Worm (Caenorhabditis elegans) whole organism, mixed stage, embryonic: ENCODE results near the gene sel-1.

Experiments used
- bed-3 ChIP-seq: fragments of 200-800 bp; sonication (Bioruptor generic); optimal IDR thresholded peaks from 3 replicates; lab custom pipeline; 2018; ENCODE audit warnings: mild to moderate bottlenecking, missing genetic modification characterization, moderate library complexity, missing compliant biosample characterization
- ceh-83 ChIP-seq: fragments of 200-800 bp; sonication (Bioruptor generic); optimal IDR thresholded peaks from 2 replicates; lab custom pipeline; 2018; ENCODE audit warnings: mild to moderate bottlenecking, missing genetic modification characterization, missing compliant biosample characterization
- ces-1 ChIP-seq: fragments of 150-350 bp; optimal IDR thresholded peaks from 2 replicates; lab custom pipeline; 2014; ENCODE audit warnings: missing biosample characterization, missing genetic modification reagents, missing genetic modification characterization
- elt-3 ChIP-seq: fragments of 150-350 bp; optimal IDR thresholded peaks from 2 replicates; lab custom pipeline; 2014; ENCODE audit warnings: missing biosample characterization, missing genetic modification characterization
- lin-13 ChIP-seq: fragments of 150-350 bp; optimal IDR thresholded peaks from 2 replicates; lab custom pipeline; 2014; ENCODE audit warnings: missing biosample characterization, missing genetic modification characterization
- mep-1 ChIP-seq: fragments of 150-350 bp; optimal IDR thresholded peaks from 2 replicates; lab custom pipeline; 2017; ENCODE audit warnings: missing biosample characterization, missing genetic modification reagents, missing genetic modification characterization, inconsistent platforms
- mls-2 ChIP-seq: sonication (generic microtip); optimal IDR thresholded peaks from 2 replicates; lab custom pipeline; 2016; ENCODE audit warnings: mild to moderate bottlenecking, missing genetic modification characterization, moderate library complexity, missing compliant biosample characterization
- nhr-237 ChIP-seq: fragments of 150-350 bp; optimal IDR thresholded peaks from 2 replicates; lab custom pipeline; 2014; ENCODE audit warnings: missing biosample characterization, missing genetic modification characterization
- nhr-28 ChIP-seq: fragments of 150-350 bp; optimal IDR thresholded peaks from 2 replicates; lab custom pipeline; 2014; ENCODE audit warnings: missing biosample characterization, missing genetic modification characterization
- pha-4 ChIP-seq: fragments of 150-350 bp; optimal IDR thresholded peaks from 2 replicates; lab custom pipeline; 2018; ENCODE audit warnings: missing biosample characterization, missing genetic modification reagents, missing genetic modification characterization
- snpc-4 ChIP-seq: fragments of 150-350 bp; optimal IDR thresholded peaks from 2 replicates; lab custom pipeline; 2014; ENCODE audit warnings: missing biosample characterization, missing genetic modification characterization
- ztf-11 ChIP-seq: fragments of 150-350 bp; optimal IDR thresholded peaks from 2 replicates; lab custom pipeline; 2014; ENCODE audit warnings: missing biosample characterization, missing genetic modification characterization

DNA sequence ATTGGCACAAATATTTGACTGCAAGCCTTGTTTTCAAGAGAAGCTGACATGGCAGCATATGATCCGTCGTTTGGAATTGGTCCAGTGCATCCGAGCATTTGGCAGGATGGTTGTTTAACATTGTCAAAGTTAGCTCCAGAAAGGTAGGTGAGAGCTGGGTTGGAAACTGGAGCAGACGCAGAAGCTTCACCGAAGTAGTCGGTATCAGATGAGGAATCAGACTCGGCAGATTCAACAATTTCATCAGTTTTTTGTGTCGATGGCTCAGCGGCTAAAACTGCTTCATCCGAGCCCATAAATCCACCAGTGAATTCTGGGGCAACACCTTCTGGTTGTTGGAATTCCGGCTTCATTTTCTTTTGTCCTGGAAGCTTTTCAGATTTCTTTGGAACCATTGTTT lies 10.9 kb upstream of the sel-1 start:
- TF ChIP-seq lin-13 (tag; lab: Kevin White, UChicago) (no peak), ces-1 (GFP tag; lab: Kevin White, UChicago) (no peak), snpc-4 (tag; lab: Kevin White, UChicago) (no peak), nhr-237 (no peak), ceh-83 (GFP tag; lab: Kevin White, UChicago) (no peak), nhr-28 (tag; lab: Kevin White, UChicago) (no peak), ztf-11 (tag; lab: Kevin White, UChicago) (no peak), mls-2 (no peak), elt-3 (tag; lab: Kevin White, UChicago) (no peak), pha-4 (tag; lab: Kevin White, UChicago) (no peak), bed-3 (GFP tag; lab: Kevin White, UChicago) (no peak), mep-1 (tag; lab: Kevin White, UChicago) (no peak)
